Fruit fly (Drosophila melanogaster): ENCODE data around the gene CG43098.

Gene CG43098

DNA sequence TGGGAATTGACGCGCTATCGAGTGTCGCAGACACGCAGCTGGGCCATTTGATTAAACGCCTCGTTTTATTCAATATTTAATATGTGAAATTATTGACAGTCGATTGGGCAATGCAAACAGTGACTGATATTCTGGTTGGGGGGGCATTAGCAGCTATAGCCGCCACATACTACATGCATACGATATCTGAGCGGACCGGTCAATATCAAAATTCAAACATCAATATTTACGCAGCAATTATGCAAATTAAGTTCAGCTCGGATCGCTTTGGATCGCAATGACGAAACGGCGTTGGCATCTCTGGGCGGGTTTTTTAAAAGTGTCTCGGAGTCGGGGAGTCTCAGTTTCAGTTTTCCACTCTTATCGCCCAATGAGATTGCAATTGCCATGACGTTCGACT, 32.8 kb downstream of the CG43098 start (continued):
- peak; percentile 16 for TF ChIP-seq Asciz (GFP tag; optimal IDR thresholded peaks at IDR 0.05)
- TF ChIP-seq CG34422 (GFP tag; IDR thresholded peaks at IDR 0.05) = no peak
- no peak for TF ChIP-seq CG9609 (GFP tag; optimal IDR thresholded peaks at IDR 0.05)
- TF ChIP-seq CG2889 (GFP tag; IDR thresholded peaks at IDR 0.05) = no peak
- 0 out of 2 replicates have a peak, but pooled peaks have one; percentile 29 for TF ChIP-seq sob (GFP tag; IDR thresholded peaks at IDR 0.05)
- peak; percentile 4 for TF ChIP-seq CG5180 (GFP tag; optimal IDR thresholded peaks at IDR 0.05)
- peak; percentile 0 for TF ChIP-seq CG15514 (GFP tag; optimal IDR thresholded peaks at IDR 0.05)
- TF ChIP-seq br (optimal IDR thresholded peaks at IDR 0.05) = no peak
- peak; percentile 16 for TF ChIP-seq salm (tag; optimal IDR thresholded peaks at IDR 0.05)
- TF ChIP-seq slp2 (GFP tag; optimal IDR thresholded peaks at IDR 0.05) = no peak
- no peak for TF ChIP-seq nau (GFP tag; optimal IDR thresholded peaks at IDR 0.05)
- TF ChIP-seq CG8281 (tag; optimal IDR thresholded peaks at IDR 0.05) = peak; percentile 56
- TF ChIP-seq CG13287 (GFP tag; IDR thresholded peaks at IDR 0.05; ENCODE audit: partially characterized antibody) = no peak
- no peak for TF ChIP-seq ind (GFP tag; optimal IDR thresholded peaks at IDR 0.05)
- peak; percentile 37 for TF ChIP-seq lab (GFP tag; optimal IDR thresholded peaks at IDR 0.05)
- TF ChIP-seq BEAF-32 (GFP tag; optimal IDR thresholded peaks at IDR 0.05) = no peak
- TF ChIP-seq CG8765 (GFP tag; IDR thresholded peaks at IDR 0.05) = no peak
- TF ChIP-seq dmrt99B (tag; optimal IDR thresholded peaks at IDR 0.05) = peak; percentile 18
- 0 out of 3 replicates have a peak, but pooled peaks have one; percentile 22 for TF ChIP-seq otp (GFP tag; IDR thresholded peaks at IDR 0.05)
- TF ChIP-seq bcd (GFP tag; optimal IDR thresholded peaks at IDR 0.05) = no peak
- no peak for TF ChIP-seq crp (GFP tag; optimal IDR thresholded peaks at IDR 0.05)

DNA sequence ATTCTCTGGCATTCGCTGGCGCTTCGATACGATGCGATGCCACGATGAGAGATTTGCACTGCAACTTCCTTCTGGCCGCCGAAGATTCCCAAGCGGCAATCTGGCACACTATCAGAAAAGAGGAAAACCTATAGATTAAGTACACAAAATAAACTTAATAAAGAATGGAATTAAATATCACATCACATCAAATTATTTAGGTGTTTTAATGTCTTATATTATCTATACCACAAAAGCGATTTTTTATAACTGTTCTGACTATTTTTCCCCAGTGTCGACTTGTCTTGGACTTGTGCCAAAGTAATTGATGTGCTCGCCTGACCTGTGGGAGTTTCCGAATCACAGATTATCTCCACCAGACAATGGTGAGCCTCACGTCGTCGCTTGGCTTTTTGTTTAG, 36.5 kb downstream of the CG43098 start:
- TF ChIP-seq CG34422 (GFP tag; IDR thresholded peaks at IDR 0.05) = no peak
- no peak for TF ChIP-seq slp2 (GFP tag; optimal IDR thresholded peaks at IDR 0.05)
- no peak for TF ChIP-seq Tbp (GFP tag; optimal IDR thresholded peaks at IDR 0.05)
- TF ChIP-seq CG15269 (tag; optimal IDR thresholded peaks at IDR 0.05) = no peak
- no peak for TF ChIP-seq BEAF-32 (GFP tag; optimal IDR thresholded peaks at IDR 0.05)
- TF ChIP-seq CG4328 (GFP tag; optimal IDR thresholded peaks at IDR 0.05) = no peak
- TF ChIP-seq YL-1 (GFP tag; optimal IDR thresholded peaks at IDR 0.05) = no peak
- no peak for TF ChIP-seq org-1 (GFP tag; optimal IDR thresholded peaks at IDR 0.05)
- TF ChIP-seq Sin3A (optimal IDR thresholded peaks at IDR 0.05) = no peak

DNA sequence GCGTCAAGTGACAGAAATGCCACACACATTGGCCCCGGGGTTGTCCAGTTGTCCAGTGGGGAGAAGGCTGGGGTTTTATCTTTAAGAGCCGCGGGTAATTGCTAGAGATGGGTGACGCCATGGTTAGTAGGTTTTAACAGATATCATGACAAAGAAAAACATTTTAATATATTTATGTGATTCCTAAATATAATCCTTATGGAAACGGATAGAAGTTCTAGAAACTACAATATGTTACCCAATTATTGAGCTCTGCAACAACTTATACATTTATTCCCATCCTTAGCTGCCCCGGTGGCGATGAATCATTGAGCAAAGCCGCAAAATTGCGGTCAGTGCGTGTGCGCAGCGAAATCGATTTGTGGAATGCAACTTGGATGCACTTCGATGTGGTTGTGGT, 43.2 kb downstream of the CG43098 start:
- TF ChIP-seq gsb (GFP tag; IDR thresholded peaks at IDR 0.05) (no peak), CG6254 (GFP tag; optimal IDR thresholded peaks at IDR 0.05) (no peak), CG34422 (GFP tag; IDR thresholded peaks at IDR 0.05) (no peak), Ets65A (GFP tag) (peak; percentile 66), Optix (GFP tag; IDR thresholded peaks at IDR 0.05) (no peak), Drgx (GFP tag; IDR thresholded peaks at IDR 0.05) (peak; percentile 29; the same call in 1 of the 2 replicates), zf30C (GFP tag; optimal IDR thresholded peaks at IDR 0.05) (no peak), kni (GFP tag; optimal IDR thresholded peaks at IDR 0.05) (no peak), CG9437 (GFP tag; optimal IDR thresholded peaks at IDR 0.05) (no peak)

DNA sequence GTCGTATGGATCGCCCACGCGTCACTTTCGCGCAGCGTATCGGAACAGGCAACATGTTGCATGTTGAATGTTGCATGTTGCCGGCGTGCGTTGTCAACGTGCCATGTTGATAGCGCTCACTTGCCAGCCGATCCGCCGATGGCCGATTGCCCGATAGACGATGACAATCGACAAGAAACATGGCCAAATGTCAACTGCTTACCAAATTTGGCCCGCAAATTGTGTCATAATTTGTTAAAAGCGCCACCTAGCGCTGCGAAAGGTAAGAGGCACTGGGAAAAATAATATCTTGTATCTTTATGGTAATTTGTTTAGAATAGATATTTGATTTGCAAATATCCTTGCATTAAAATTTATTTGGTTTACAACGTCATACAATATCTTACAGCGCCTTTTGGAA, 43.6 kb downstream of the CG43098 start:
- no peak for TF ChIP-seq CG6254 (GFP tag; optimal IDR thresholded peaks at IDR 0.05)
- peak; percentile 25 for TF ChIP-seq sens (GFP tag)
- TF ChIP-seq Lpt (GFP tag; optimal IDR thresholded peaks at IDR 0.05) = no peak
- 0 out of 2 replicates have a peak, but pooled peaks have one; percentile 8 for TF ChIP-seq CG9215 (GFP tag; IDR thresholded peaks at IDR 0.05)
- no peak for TF ChIP-seq CG6854 (GFP tag; optimal IDR thresholded peaks at IDR 0.05)
- peak; percentile 67 for TF ChIP-seq CTCF (GFP tag; optimal IDR thresholded peaks at IDR 0.05)
- TF ChIP-seq CG10147 (GFP tag; optimal IDR thresholded peaks at IDR 0.05) = no peak
- TF ChIP-seq pzg (GFP tag; optimal IDR thresholded peaks at IDR 0.05) = no peak
- TF ChIP-seq CG18619 (GFP tag; optimal IDR thresholded peaks at IDR 0.05) = no peak
- no peak for TF ChIP-seq CG30403 (GFP tag; optimal IDR thresholded peaks at IDR 0.05)
- peak; percentile 55 for TF ChIP-seq CG11504 (tag; optimal IDR thresholded peaks at IDR 0.05)
- no peak for TF ChIP-seq Side (GFP tag; optimal IDR thresholded peaks at IDR 0.05)
- no peak for TF ChIP-seq dm (GFP tag; optimal IDR thresholded peaks at IDR 0.05)
- no peak for TF ChIP-seq CG11456 (GFP tag; IDR thresholded peaks at IDR 0.05)
- TF ChIP-seq Doc2 (GFP tag; IDR thresholded peaks at IDR 0.05) = no peak
- peak; percentile 16 for TF ChIP-seq stwl (tag; optimal IDR thresholded peaks at IDR 0.05)

Measured in whole organism, embryonic.